Fruit fly (Drosophila melanogaster) whole organism, embryonic: ENCODE data around the gene CG5805.

Source experiments
- Adf1 ChIP-seq: fragments of 200-800 bp; sonication (Bioruptor generic); IDR thresholded peaks from 2 replicates; pipeline ENCODE4 v1.3.6; 2022; ENCODE audit warnings: missing biosample characterization, missing genetic modification characterization
- BtbVII ChIP-seq: fragments of 200-800 bp; sonication (Bioruptor generic); optimal IDR thresholded peaks from 3 replicates; lab custom pipeline; 2017; ENCODE audit warnings: missing biosample characterization, mild to moderate bottlenecking, missing genetic modification characterization
- CG12391 ChIP-seq: fragments of 200-800 bp; sonication (Bioruptor generic); optimal IDR thresholded peaks from 3 replicates; lab custom pipeline; 2018; ENCODE audit warnings: missing biosample characterization, mild to moderate bottlenecking, missing genetic modification characterization, moderate library complexity
- CG13123 ChIP-seq: fragments of 200-800 bp; sonication (Bioruptor generic); optimal IDR thresholded peaks from 2 replicates; lab custom pipeline; 2016; ENCODE audit warnings: missing biosample characterization, missing genetic modification characterization
- CG13775 ChIP-seq: fragments of 200-800 bp; sonication (Bioruptor generic); optimal IDR thresholded peaks from 3 replicates; lab custom pipeline; 2017; ENCODE audit warnings: missing biosample characterization, mild to moderate bottlenecking, missing genetic modification characterization
- CG14965 ChIP-seq: fragments of 200-800 bp; sonication (Bioruptor generic); optimal IDR thresholded peaks from 2 replicates; lab custom pipeline; 2016; ENCODE audit warnings: missing biosample characterization, missing genetic modification characterization, borderline replicate concordance
- CG2875 ChIP-seq: fragments of 200-800 bp; sonication (Bioruptor generic); optimal IDR thresholded peaks from 2 replicates; lab custom pipeline; 2017; ENCODE audit warnings: missing biosample characterization, mild to moderate bottlenecking, missing genetic modification characterization, missing genetic modification reagents
- CG30020 ChIP-seq: fragments of 200-800 bp; optimal IDR thresholded peaks from 2 replicates; lab custom pipeline; 2019; ENCODE audit warnings: missing biosample characterization, mild to moderate bottlenecking, missing genetic modification characterization, moderate library complexity
- CG3847 ChIP-seq: fragments of 200-800 bp; sonication (Bioruptor generic); IDR thresholded peaks from 2 replicates; pipeline ENCODE4 v1.3.6; 2022; ENCODE audit warnings: missing biosample characterization, missing genetic modification characterization
- CG43689 ChIP-seq: fragments of 200-800 bp; sonication (Bioruptor generic); IDR thresholded peaks from 2 replicates; pipeline ENCODE4 v1.3.6; 2022; ENCODE audit warnings: missing biosample characterization, missing genetic modification characterization
- CG4404 ChIP-seq: fragments of 200-800 bp; sonication (Bioruptor generic); IDR thresholded peaks from 2 replicates; pipeline ENCODE4 v1.3.6; 2022; ENCODE audit warnings: missing biosample characterization, missing genetic modification characterization
- CG4617 ChIP-seq: fragments of 200-800 bp; sonication (Bioruptor generic); optimal IDR thresholded peaks from 3 replicates; lab custom pipeline; 2016; ENCODE audit warnings: missing biosample characterization, missing genetic modification characterization, borderline replicate concordance
- CG4707 ChIP-seq: fragments of 200-800 bp; sonication (Bioruptor generic); optimal IDR thresholded peaks from 2 replicates; lab custom pipeline; 2018; ENCODE audit warnings: missing biosample characterization, mild to moderate bottlenecking, missing genetic modification characterization, moderate library complexity
- CG4854 ChIP-seq: fragments of 200-800 bp; sonication (Bioruptor generic); optimal IDR thresholded peaks from 2 replicates; lab custom pipeline; 2016; ENCODE audit warnings: missing biosample characterization, missing genetic modification characterization, inconsistent platforms
- CG5245 ChIP-seq: fragments of 200-800 bp; sonication (Bioruptor generic); optimal IDR thresholded peaks from 3 replicates; lab custom pipeline; 2016; ENCODE audit warnings: missing biosample characterization, missing genetic modification characterization
- CG5953 ChIP-seq: fragments of 200-800 bp; sonication (Bioruptor generic); IDR thresholded peaks from 2 replicates; pipeline ENCODE4 v1.3.6; 2022; ENCODE audit warnings: missing biosample characterization, missing genetic modification characterization
- CG6683 ChIP-seq: fragments of 200-800 bp; sonication (Bioruptor generic); optimal IDR thresholded peaks from 2 replicates; lab custom pipeline; 2017; ENCODE audit warnings: missing biosample characterization, mild to moderate bottlenecking, missing genetic modification characterization, missing genetic modification reagents
- CG6765 ChIP-seq: fragments of 200-800 bp; sonication (Bioruptor generic); optimal IDR thresholded peaks from 3 replicates; lab custom pipeline; 2017; ENCODE audit warnings: missing biosample characterization, mild to moderate bottlenecking, missing genetic modification characterization
- CG7357 ChIP-seq: fragments of 200-800 bp; sonication (Bioruptor generic); IDR thresholded peaks from 3 replicates; pipeline ENCODE4 v1.3.6; 2022; ENCODE audit warnings: missing biosample characterization, missing genetic modification characterization
- CG7928 ChIP-seq: fragments of 200-800 bp; sonication (Bioruptor generic); optimal IDR thresholded peaks from 2 replicates; lab custom pipeline; 2017; ENCODE audit warnings: missing biosample characterization, mild to moderate bottlenecking, missing genetic modification characterization
- CG8290 ChIP-seq, 3 experiments: fragments of 200-800 bp; sonication (Bioruptor generic); optimal IDR thresholded peaks; 2 replicates each; lab custom pipeline; 2016 to 2019; ENCODE audit warnings: missing biosample characterization in 3 of 3, missing genetic modification characterization in 3 of 3, mild to moderate bottlenecking in 2 of 3, moderate library complexity in 1 of 3
- CG9817 ChIP-seq: fragments of 200-800 bp; sonication (Bioruptor generic); optimal IDR thresholded peaks from 2 replicates; lab custom pipeline; 2018; ENCODE audit warnings: missing biosample characterization, mild to moderate bottlenecking, missing genetic modification characterization, moderate library complexity
- Dll ChIP-seq: fragments of 200-800 bp; sonication (Bioruptor generic); IDR thresholded peaks from 4 replicates; pipeline ENCODE4 v1.3.6; 2022; ENCODE audit warnings: missing biosample characterization, missing genetic modification characterization; ENCODE audit not compliant: partially characterized antibody
- Eip74EF ChIP-seq, 2 experiments: fragments of 200-800 bp in 1 of 2; fragments of >200 bp in 1 of 2; sonication (Bioruptor generic) in 1 of 2; optimal IDR thresholded peaks; 2 replicates each; lab custom pipeline; 2017 to 2019; ENCODE audit warnings: missing biosample characterization in 2 of 2, missing genetic modification characterization in 2 of 2, mild to moderate bottlenecking in 1 of 2, moderate library complexity in 1 of 2
- Fer1 ChIP-seq: fragments of 200-800 bp; sonication (Bioruptor generic); optimal IDR thresholded peaks from 2 replicates; lab custom pipeline; 2017; ENCODE audit warnings: missing biosample characterization, mild to moderate bottlenecking, missing genetic modification characterization
- NfI ChIP-seq: fragments of 200-800 bp; sonication (Bioruptor generic); optimal IDR thresholded peaks from 3 replicates; lab custom pipeline; 2018; ENCODE audit warnings: missing biosample characterization, mild to moderate bottlenecking, missing genetic modification characterization, moderate library complexity
- Rfx ChIP-seq: fragments of 200-800 bp; sonication (Bioruptor generic); IDR thresholded peaks from 2 replicates; pipeline ENCODE4 v1.3.6; 2022; ENCODE audit warnings: missing biosample characterization, missing genetic modification characterization
- Spps ChIP-seq: fragments of 200-800 bp; sonication (Bioruptor generic); optimal IDR thresholded peaks from 2 replicates; lab custom pipeline; 2018; ENCODE audit warnings: missing biosample characterization, mild to moderate bottlenecking, missing genetic modification characterization
- Usf ChIP-seq: fragments of 200-800 bp; sonication (Bioruptor generic); optimal IDR thresholded peaks from 2 replicates; lab custom pipeline; 2017; ENCODE audit warnings: missing genotype, missing biosample characterization, missing genetic modification characterization
- cato ChIP-seq: fragments of 200-800 bp; sonication (Bioruptor generic); optimal IDR thresholded peaks from 2 replicates; lab custom pipeline; 2016; ENCODE audit warnings: missing biosample characterization, missing genetic modification characterization, borderline replicate concordance
- corto ChIP-seq: fragments of 200-800 bp; sonication (Bioruptor generic); optimal IDR thresholded peaks from 2 replicates; lab custom pipeline; 2016; ENCODE audit warnings: missing biosample characterization, mild to moderate bottlenecking, missing genetic modification characterization, moderate library complexity
- danr ChIP-seq: fragments of 200-800 bp; sonication (Bioruptor generic); IDR thresholded peaks from 2 replicates; pipeline ENCODE4 v1.3.6; 2022; ENCODE audit warnings: missing biosample characterization, missing genetic modification characterization
- ems ChIP-seq: fragments of 200-800 bp; sonication (Bioruptor generic); optimal IDR thresholded peaks from 3 replicates; lab custom pipeline; 2016; ENCODE audit warnings: missing biosample characterization, missing genetic modification characterization
- exex ChIP-seq: fragments of 200-800 bp; sonication (Bioruptor generic); optimal IDR thresholded peaks from 4 replicates; lab custom pipeline; 2018; ENCODE audit warnings: missing biosample characterization, mild to moderate bottlenecking, missing genetic modification characterization, moderate library complexity
- ftz-f1 ChIP-seq: fragments of 200-800 bp; sonication (Bioruptor generic); optimal IDR thresholded peaks from 2 replicates; lab custom pipeline; 2016; ENCODE audit warnings: missing biosample characterization, missing genetic modification characterization
- nerfin-2 ChIP-seq: fragments of 200-800 bp; sonication (Bioruptor generic); IDR thresholded peaks from 2 replicates; pipeline ENCODE4 v1.3.6; 2022; ENCODE audit warnings: missing biosample characterization, missing genetic modification characterization; ENCODE audit not compliant: partially characterized antibody
- odd ChIP-seq: fragments of 200-800 bp; sonication (Bioruptor generic); optimal IDR thresholded peaks from 2 replicates; lab custom pipeline; 2017; ENCODE audit warnings: missing biosample characterization, mild to moderate bottlenecking, missing genetic modification characterization
- pzg ChIP-seq: fragments of 200-800 bp; sonication (Bioruptor generic); optimal IDR thresholded peaks from 3 replicates; lab custom pipeline; 2018; ENCODE audit warnings: missing biosample characterization, mild to moderate bottlenecking, missing genetic modification characterization, moderate library complexity
- salm ChIP-seq: fragments of 200-800 bp; sonication (Bioruptor generic); optimal IDR thresholded peaks from 2 replicates; lab custom pipeline; 2018; ENCODE audit warnings: missing biosample characterization, mild to moderate bottlenecking, missing genetic modification characterization
- schlank ChIP-seq: fragments of 200-800 bp; sonication (Bioruptor generic); optimal IDR thresholded peaks from 2 replicates; lab custom pipeline; 2018; ENCODE audit warnings: missing biosample characterization, mild to moderate bottlenecking, missing genetic modification characterization
- sd ChIP-seq: fragments of 200-800 bp; sonication (Bioruptor generic); optimal IDR thresholded peaks from 3 replicates; lab custom pipeline; 2018; ENCODE audit warnings: missing biosample characterization, mild to moderate bottlenecking, missing genetic modification characterization, moderate library complexity
- shn ChIP-seq: fragments of 200-800 bp; sonication (Bioruptor generic); optimal IDR thresholded peaks from 3 replicates; lab custom pipeline; 2016; ENCODE audit warnings: missing biosample characterization, missing genetic modification characterization
- sima ChIP-seq: fragments of 200-800 bp; sonication (Bioruptor generic); optimal IDR thresholded peaks from 2 replicates; lab custom pipeline; 2016; ENCODE audit warnings: missing biosample characterization, missing genetic modification characterization
- sqz ChIP-seq: fragments of 200-800 bp; sonication (Bioruptor generic); optimal IDR thresholded peaks from 3 replicates; lab custom pipeline; 2018; ENCODE audit warnings: missing biosample characterization, mild to moderate bottlenecking, missing genetic modification characterization
- ssp ChIP-seq: fragments of 200-800 bp; sonication (Bioruptor generic); IDR thresholded peaks from 2 replicates; pipeline ENCODE4 v1.3.6; 2022; ENCODE audit warnings: missing biosample characterization, missing genetic modification characterization
- trh ChIP-seq: fragments of 200-800 bp; sonication (Bioruptor generic); optimal IDR thresholded peaks from 2 replicates; lab custom pipeline; 2016; ENCODE audit warnings: missing biosample characterization, missing genetic modification characterization
- unpg ChIP-seq: fragments of 200-800 bp; sonication (Bioruptor generic); optimal IDR thresholded peaks from 3 replicates; lab custom pipeline; 2018; ENCODE audit warnings: missing biosample characterization, mild to moderate bottlenecking, missing genetic modification characterization, moderate library complexity
- vfl ChIP-seq: fragments of 200-800 bp; sonication (Bioruptor generic); optimal IDR thresholded peaks from 2 replicates; lab custom pipeline; 2016; ENCODE audit warnings: missing biosample characterization, missing genetic modification characterization

Gene CG5805

DNA sequence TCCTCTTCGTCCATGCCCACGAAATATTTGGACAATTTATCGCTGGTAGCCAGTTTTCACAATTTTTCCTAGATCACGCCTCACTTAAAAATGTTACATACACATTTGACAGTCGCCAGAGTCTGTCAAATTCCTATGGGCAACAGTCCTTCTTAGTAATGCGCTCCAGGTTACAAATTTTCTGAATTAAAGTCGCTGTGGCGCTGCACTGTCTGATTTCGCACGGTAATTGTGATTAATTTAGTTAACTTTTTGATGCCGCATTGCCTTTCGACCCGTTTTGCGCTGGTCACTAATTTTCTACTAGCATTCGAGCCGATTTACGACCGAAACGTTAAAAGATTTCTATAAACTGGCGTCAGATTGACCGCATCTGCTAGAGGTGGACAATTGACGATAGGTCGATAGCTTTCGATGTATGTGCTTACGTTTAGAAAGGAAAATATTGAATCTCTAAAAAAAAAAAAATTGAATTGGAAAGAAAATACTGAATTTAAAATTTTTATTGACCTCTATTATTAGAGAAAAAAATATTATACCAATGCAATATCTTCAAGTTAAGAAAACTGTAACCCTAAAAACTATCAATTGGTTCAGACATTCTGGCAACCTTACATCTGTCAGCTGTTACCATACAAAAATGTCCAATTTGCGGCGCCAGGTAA, 26.5 kb upstream of the CG5805 start, which contains the start of the genes lili and CG34150 (continued):
- TF ChIP-seq ssp (peak; percentile 71), ftz-f1 (GFP tag; lab: Kevin White, UChicago) (peak; percentile 14), sd (tag; lab: Kevin White, UChicago) (peak; percentile 65), CG4854 (peak; percentile 61), cato (GFP tag; lab: Kevin White, UChicago) (peak; percentile 34), CG4617 (peak; percentile 46), sima (GFP tag; lab: Kevin White, UChicago) (peak; percentile 41), CG5245 (GFP tag; lab: Kevin White, UChicago) (peak; percentile 73), Adf1 (GFP tag; lab: Robert Waterston, UW) (peak; percentile 44), CG13123 (GFP tag; lab: Kevin White, UChicago) (peak; percentile 58), ems (GFP tag; lab: Kevin White, UChicago) (peak; percentile 70), corto (GFP tag; lab: Kevin White, UChicago) (no peak), CG43689 (GFP tag; lab: Robert Waterston, UW) (no peak), exex (no peak), CG3847 (GFP tag; lab: Robert Waterston, UW) (peak; percentile 89), CG12391 (peak; percentile 93), CG30020 (tag; lab: Kevin White, UChicago) (peak; percentile 70), CG13775 (GFP tag; lab: Kevin White, UChicago) (peak; percentile 72), CG9817 (tag; lab: Kevin White, UChicago) (peak; percentile 77), odd (GFP tag; lab: Kevin White, UChicago) (no peak), salm (no peak), BtbVII (GFP tag; lab: Kevin White, UChicago) (peak; percentile 29), CG4707 (GFP tag; lab: Kevin White, UChicago) (no peak), sqz (GFP tag; lab: Kevin White, UChicago) (no peak), NfI (GFP tag; lab: Kevin White, UChicago) (peak; percentile 69), nerfin-2 (GFP tag; lab: Robert Waterston, UW) (no peak), CG14965 (GFP tag; lab: Kevin White, UChicago) (no peak), CG7928 (GFP tag; lab: Kevin White, UChicago) (peak; percentile 54), Fer1 (GFP tag; lab: Kevin White, UChicago) (peak; percentile 69), Spps (tag; lab: Kevin White, UChicago) (peak; percentile 43), CG8290 (GFP tag; optimal IDR thresholded peaks at IDR 0.05; lab: Kevin White, UChicago) (peak; percentile 90), CG8290 (tag; optimal IDR thresholded peaks at IDR 0.05; lab: Kevin White, UChicago) (peak; percentile 19 to 21), CG4404 (GFP tag; lab: Robert Waterston, UW) (peak; percentile 40; the same call in 1 of the 2 replicates), Eip74EF (GFP tag; optimal IDR thresholded peaks at IDR 0.05; lab: Kevin White, UChicago) (no peak), unpg (GFP tag; lab: Kevin White, UChicago) (peak; percentile 71), CG6765 (GFP tag; lab: Kevin White, UChicago) (peak; percentile 10), trh (GFP tag; lab: Kevin White, UChicago) (peak; percentile 26), danr (GFP tag; lab: Robert Waterston, UW) (no peak), CG2875 (no peak), Dll (GFP tag; lab: Robert Waterston, UW) (peak; percentile 88), CG6683 (GFP tag; lab: Kevin White, UChicago) (no peak), schlank (tag; lab: Kevin White, UChicago) (no peak), Usf (GFP tag; lab: Kevin White, UChicago) (no peak), CG7357 (GFP tag; lab: Robert Waterston, UW) (peak; percentile 44; the same call in 1 of the 3 replicates), CG5953 (GFP tag; lab: Robert Waterston, UW) (peak; percentile 33; the same call in 1 of the 2 replicates), shn (GFP tag; lab: Kevin White, UChicago) (peak; percentile 47), vfl (GFP tag; lab: Kevin White, UChicago) (peak; percentile 73), Rfx (peak; percentile 78), pzg (peak; percentile 60)
